3 fruit fly cellular contexts compared by ENCODE assay signal in the genomic region with DNA sequence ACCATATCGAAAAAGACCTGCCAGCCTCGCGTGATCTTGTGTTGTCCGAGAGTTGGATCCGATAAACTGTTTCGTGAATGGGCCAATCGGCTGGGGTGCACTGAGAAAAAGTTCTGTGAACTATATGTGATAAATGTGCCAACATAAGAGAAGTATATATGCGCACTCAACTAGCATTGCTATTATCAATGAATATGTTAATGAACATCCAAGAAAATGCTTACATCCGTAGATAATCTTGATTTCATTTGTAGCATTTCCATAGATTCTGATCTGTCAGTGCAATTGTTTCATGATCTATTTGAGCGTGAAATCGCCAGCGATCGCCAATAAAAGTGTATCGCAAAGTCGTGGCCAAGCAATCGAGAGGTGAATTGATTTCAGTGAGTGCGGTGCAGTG.
TF ChIP-seq lines count a peak whose summit lies in the region.

No protein-coding gene starts in this region.

- no peak for TF ChIP-seq CTCF in whole organism, embryonic (GFP tag; optimal IDR thresholded peaks at IDR 0.05; lab: Kevin White, UChicago)

TF ChIP-seq in whole organism, embryonic, 481 proteins besides CTCF, POLR2A, EP300 and RAD21:
- no peak for TF ChIP-seq CG13287 (GFP tag; IDR thresholded peaks at IDR 0.05; lab: Robert Waterston, UW; ENCODE audit: partially characterized antibody)
- TF ChIP-seq Med (GFP tag; lab: Kevin White, UChicago): peak; percentile 42
- TF ChIP-seq CG6272 (GFP tag; IDR thresholded peaks at IDR 0.05; lab: Robert Waterston, UW): no peak
- no peak for TF ChIP-seq CG6765 (GFP tag; optimal IDR thresholded peaks at IDR 0.05; lab: Kevin White, UChicago)
- no peak for TF ChIP-seq CG7556 (GFP tag; optimal IDR thresholded peaks at IDR 0.05; lab: Kevin White, UChicago)
- TF ChIP-seq Ets65A (GFP tag; lab: Kevin White, UChicago): peak; percentile 71
- TF ChIP-seq Drgx (GFP tag; IDR thresholded peaks at IDR 0.05; lab: Robert Waterston, UW): peak; percentile 41
- no peak for TF ChIP-seq CG30403 (GFP tag; optimal IDR thresholded peaks at IDR 0.05; lab: Kevin White, UChicago)

TF ChIP-seq in whole organism, prepupa, 60 proteins besides CTCF, POLR2A, EP300 and RAD21:
- TF ChIP-seq fd85E (GFP tag; optimal IDR thresholded peaks at IDR 0.05; lab: Kevin White, UChicago) (no peak), CG6163 (GFP tag; IDR thresholded peaks at IDR 0.05; lab: Robert Waterston, UW) (0 out of 3 replicates have a peak, but pooled peaks have one; percentile 12), CG3032 (tag; optimal IDR thresholded peaks at IDR 0.05; lab: Kevin White, UChicago) (no peak), OdsH (GFP tag; optimal IDR thresholded peaks at IDR 0.05; lab: Kevin White, UChicago) (peak; percentile 36), dac (GFP tag; optimal IDR thresholded peaks at IDR 0.05; lab: Kevin White, UChicago) (peak; percentile 19), Lpt (GFP tag; optimal IDR thresholded peaks at IDR 0.05; lab: Kevin White, UChicago) (peak; percentile 34), CG10669 (GFP tag; optimal IDR thresholded peaks at IDR 0.05; lab: Kevin White, UChicago) (no peak), Ets21C (GFP tag; optimal IDR thresholded peaks at IDR 0.05; lab: Kevin White, UChicago) (no peak), esn (GFP tag; optimal IDR thresholded peaks at IDR 0.05; lab: Kevin White, UChicago) (no peak), CG10631 (GFP tag; optimal IDR thresholded peaks at IDR 0.05; lab: Kevin White, UChicago) (peak; percentile 15), Hr4 (GFP tag; optimal IDR thresholded peaks at IDR 0.05; lab: Kevin White, UChicago) (peak; percentile 47), Eip78C (GFP tag; lab: Kevin White, UChicago) (peak; percentile 66), CG6276 (GFP tag; optimal IDR thresholded peaks at IDR 0.05; lab: Kevin White, UChicago) (peak; percentile 42), CG8119 (GFP tag; IDR thresholded peaks at IDR 0.05; lab: Robert Waterston, UW) (0 out of 3 replicates have a peak, but pooled peaks have one; percentile 24), Smox (GFP tag; optimal IDR thresholded peaks at IDR 0.05; lab: Kevin White, UChicago) (no peak), CG32006 (GFP tag; optimal IDR thresholded peaks at IDR 0.05; lab: Kevin White, UChicago) (peak; percentile 66), Ets96B (tag; optimal IDR thresholded peaks at IDR 0.05; lab: Kevin White, UChicago) (peak; percentile 15), CG9139 (GFP tag; optimal IDR thresholded peaks at IDR 0.05; lab: Kevin White, UChicago) (no peak), achi (GFP tag; optimal IDR thresholded peaks at IDR 0.05; lab: Kevin White, UChicago) (peak; percentile 12), pdm3 (GFP tag; optimal IDR thresholded peaks at IDR 0.05; lab: Kevin White, UChicago) (peak; percentile 35), fkh (GFP tag; optimal IDR thresholded peaks at IDR 0.05; lab: Kevin White, UChicago) (no peak), eg (GFP tag; IDR thresholded peaks at IDR 0.05; lab: Robert Waterston, UW) (peak; percentile 42; the same call in 1 of the 3 replicates), net (GFP tag; optimal IDR thresholded peaks at IDR 0.05; lab: Kevin White, UChicago) (peak; percentile 11), CG15336 (GFP tag; IDR thresholded peaks at IDR 0.05; lab: Robert Waterston, UW) (peak; percentile 52; the same call in 1 of the 2 replicates), CG4318 (GFP tag; optimal IDR thresholded peaks at IDR 0.05; lab: Kevin White, UChicago) (peak; percentile 22), CG31627 (GFP tag; optimal IDR thresholded peaks at IDR 0.05; lab: Kevin White, UChicago) (no peak)

TF ChIP-seq in whole organism, pupa, 21 proteins besides CTCF, POLR2A, EP300 and RAD21:
- TF ChIP-seq CG8301 (tag; optimal IDR thresholded peaks at IDR 0.05; lab: Kevin White, UChicago): peak; percentile 22
- no peak for TF ChIP-seq Snoo (tag; optimal IDR thresholded peaks at IDR 0.05; lab: Kevin White, UChicago)
- no peak for TF ChIP-seq rn (GFP tag; IDR thresholded peaks at IDR 0.05; lab: Robert Waterston, UW)
- TF ChIP-seq CG14655 (GFP tag; optimal IDR thresholded peaks at IDR 0.05; lab: Kevin White, UChicago): peak; percentile 32
- 0 out of 3 replicates have a peak, but pooled peaks have one; percentile 20 for TF ChIP-seq fd96Ca (GFP tag; IDR thresholded peaks at IDR 0.05; lab: Robert Waterston, UW)
- 0 out of 2 replicates have a peak, but pooled peaks have one; percentile 14 for TF ChIP-seq Ets98B (GFP tag; IDR thresholded peaks at IDR 0.05; lab: Robert Waterston, UW)
- TF ChIP-seq CG15710 (tag; optimal IDR thresholded peaks at IDR 0.05; lab: Kevin White, UChicago): no peak
- TF ChIP-seq CG17806 (tag; optimal IDR thresholded peaks at IDR 0.05; lab: Kevin White, UChicago): peak; percentile 24
- peak; percentile 48; the same call in 1 of the 2 replicates for TF ChIP-seq CG32121 (GFP tag; IDR thresholded peaks at IDR 0.05; lab: Robert Waterston, UW)
- TF ChIP-seq CG4496 (GFP tag; IDR thresholded peaks at IDR 0.05; lab: Robert Waterston, UW): peak; percentile 54; the same call in 1 of the 3 replicates
- TF ChIP-seq CG9948 (tag; optimal IDR thresholded peaks at IDR 0.05; lab: Kevin White, UChicago): peak; percentile 1

Comparison
In these comparisons a context has a peak if more than half of its experiments do, and no peak if none do; other contexts are left out.
1. Of the 7 proteins assayed by ChIP-seq in both whole organism, embryonic and whole organism, prepupa: peak only in whole organism, embryonic: none; only in whole organism, prepupa: Lpt; in both: none; in neither: 6.